Fruit fly (Drosophila melanogaster) whole organism, embryonic: Measurements from ENCODE around the gene Vm26Ac.

ENCODE experiments used
- Atf3 ChIP-seq: fragments of 200-800 bp; sonication (Bioruptor generic); optimal IDR thresholded peaks from 3 replicates; lab custom pipeline; 2016; ENCODE audit warnings: missing biosample characterization, missing genetic modification characterization
- CG10979 ChIP-seq: fragments of 200-800 bp; sonication (Bioruptor generic); optimal IDR thresholded peaks from 2 replicates; lab custom pipeline; 2018; ENCODE audit warnings: missing biosample characterization, mild to moderate bottlenecking, missing genetic modification characterization, moderate library complexity
- CG13424 ChIP-seq: fragments of 200-800 bp; sonication (Bioruptor generic); optimal IDR thresholded peaks from 2 replicates; lab custom pipeline; 2019; ENCODE audit warnings: missing biosample characterization, mild to moderate bottlenecking, missing genetic modification characterization, moderate library complexity
- CG15011 ChIP-seq: fragments of 200-800 bp; sonication (Bioruptor generic); optimal IDR thresholded peaks from 3 replicates; lab custom pipeline; 2018; ENCODE audit warnings: missing biosample characterization, mild to moderate bottlenecking, missing genetic modification characterization
- CG15479 ChIP-seq: fragments of 200-800 bp; sonication (Bioruptor generic); optimal IDR thresholded peaks from 3 replicates; lab custom pipeline; 2019; ENCODE audit warnings: missing biosample characterization, mild to moderate bottlenecking, missing genetic modification characterization, moderate library complexity
- CG15514 ChIP-seq: fragments of 200-800 bp; sonication (Bioruptor generic); optimal IDR thresholded peaks from 3 replicates; lab custom pipeline; 2017; ENCODE audit warnings: missing biosample characterization, missing genetic modification characterization, mild to moderate bottlenecking, moderate library complexity, missing genetic modification reagents
- CG15696 ChIP-seq: fragments of 200-800 bp; sonication (Bioruptor generic); optimal IDR thresholded peaks from 2 replicates; lab custom pipeline; 2019; ENCODE audit warnings: missing biosample characterization, mild to moderate bottlenecking, missing genetic modification characterization, moderate library complexity
- CG1602 ChIP-seq: fragments of 200-800 bp; sonication (Bioruptor generic); optimal IDR thresholded peaks from 3 replicates; lab custom pipeline; 2016; ENCODE audit warnings: missing biosample characterization, missing genetic modification characterization
- CG16863 ChIP-seq: fragments of 200-800 bp; sonication (Bioruptor generic); optimal IDR thresholded peaks from 3 replicates; lab custom pipeline; 2016; ENCODE audit warnings: missing biosample characterization, missing genetic modification characterization
- CG17328 ChIP-seq: fragments of 200-800 bp; sonication (Bioruptor generic); IDR thresholded peaks from 2 replicates; pipeline ENCODE4 v1.3.6; 2022; ENCODE audit warnings: missing biosample characterization, missing genetic modification characterization
- CG30431 ChIP-seq: fragments of 200-800 bp; sonication (Bioruptor generic); optimal IDR thresholded peaks from 2 replicates; lab custom pipeline; 2017; ENCODE audit warnings: missing biosample characterization, missing genetic modification characterization
- CG3163 ChIP-seq: fragments of 200-800 bp; sonication (Bioruptor generic); optimal IDR thresholded peaks from 3 replicates; lab custom pipeline; 2016; ENCODE audit warnings: missing biosample characterization, missing genetic modification characterization
- CG32767 ChIP-seq: fragments of 200-800 bp; sonication (Bioruptor generic); IDR thresholded peaks from 2 replicates; pipeline ENCODE4 v1.3.6; 2022; ENCODE audit warnings: missing biosample characterization, missing genetic modification characterization
- CG6683 ChIP-seq: fragments of 200-800 bp; sonication (Bioruptor generic); optimal IDR thresholded peaks from 2 replicates; lab custom pipeline; 2017; ENCODE audit warnings: missing biosample characterization, mild to moderate bottlenecking, missing genetic modification characterization, missing genetic modification reagents
- CG6689 ChIP-seq: fragments of 200-800 bp; sonication (Bioruptor generic); IDR thresholded peaks from 2 replicates; pipeline ENCODE4 v1.3.6; 2022; ENCODE audit warnings: missing biosample characterization, missing genetic modification characterization
- CG7271 ChIP-seq: fragments of 200-800 bp; sonication (Bioruptor generic); optimal IDR thresholded peaks from 2 replicates; lab custom pipeline; 2018; ENCODE audit warnings: missing biosample characterization, mild to moderate bottlenecking, missing genetic modification characterization, moderate library complexity
- CG8944 ChIP-seq: fragments of 200-800 bp; sonication (Bioruptor generic); optimal IDR thresholded peaks from 3 replicates; lab custom pipeline; 2016; ENCODE audit warnings: missing biosample characterization, missing genetic modification characterization
- CHES-1-like ChIP-seq: fragments of 200-800 bp; sonication (Bioruptor generic); optimal IDR thresholded peaks from 2 replicates; lab custom pipeline; 2016; ENCODE audit warnings: missing biosample characterization, missing genetic modification characterization
- CTCF ChIP-seq: fragments of 200-800 bp; sonication (Bioruptor generic); optimal IDR thresholded peaks from 2 replicates; lab custom pipeline; 2017; ENCODE audit warnings: missing biosample characterization, mild to moderate bottlenecking, missing genetic modification characterization, moderate library complexity
- CrebB ChIP-seq: fragments of 200-800 bp; sonication (Bioruptor generic); optimal IDR thresholded peaks from 3 replicates; lab custom pipeline; 2018; ENCODE audit warnings: missing biosample characterization, mild to moderate bottlenecking, missing genetic modification characterization
- Drgx ChIP-seq: fragments of 200-800 bp; sonication (Bioruptor generic); IDR thresholded peaks from 2 replicates; pipeline ENCODE4 v1.3.6; 2022; ENCODE audit warnings: missing biosample characterization, missing genetic modification characterization
- Max ChIP-seq: fragments of 200-800 bp; sonication (Bioruptor generic); optimal IDR thresholded peaks from 2 replicates; lab custom pipeline; 2016; ENCODE audit warnings: missing biosample characterization, mild to moderate bottlenecking, missing genetic modification characterization
- Mrtf ChIP-seq: fragments of 200-800 bp; sonication (Bioruptor generic); IDR thresholded peaks from 3 replicates; pipeline ENCODE4 v1.3.6; 2022; ENCODE audit warnings: missing biosample characterization, missing genetic modification characterization
- Opbp ChIP-seq: fragments of 200-800 bp; sonication (Bioruptor generic); IDR thresholded peaks from 3 replicates; pipeline ENCODE4 v1.3.6; 2022; ENCODE audit warnings: missing biosample characterization, missing genetic modification characterization; ENCODE audit not compliant: partially characterized antibody
- PHDP ChIP-seq: fragments of 200-800 bp; sonication (Bioruptor generic); optimal IDR thresholded peaks from 3 replicates; lab custom pipeline; 2018; ENCODE audit warnings: missing biosample characterization, mild to moderate bottlenecking, missing genetic modification characterization, moderate library complexity
- Trl ChIP-seq, 3 experiments: fragments of >200 bp in 2 of 3; fragments of 200-800 bp in 1 of 3; sonication (Bioruptor generic) in 1 of 3; optimal IDR thresholded peaks; 2 replicates in 1 of 3; 3 replicates in 2 of 3; lab custom pipeline; 2016 to 2017; ENCODE audit warnings: missing biosample characterization in 1 of 3, missing genetic modification characterization in 1 of 3
- bab2 ChIP-seq: fragments of 200-800 bp; sonication (Bioruptor generic); optimal IDR thresholded peaks from 2 replicates; lab custom pipeline; 2016; ENCODE audit warnings: missing biosample characterization, missing genetic modification characterization
- bigmax ChIP-seq: fragments of 200-800 bp; sonication (Bioruptor generic); optimal IDR thresholded peaks from 2 replicates; lab custom pipeline; 2018; ENCODE audit warnings: missing biosample characterization, mild to moderate bottlenecking, missing genetic modification characterization
- cad ChIP-seq: fragments of >200 bp; optimal IDR thresholded peaks from 2 replicates; lab custom pipeline; 2017; ENCODE audit warnings: missing biosample characterization, missing genetic modification characterization
- cas ChIP-seq: fragments of 200-800 bp; sonication (Bioruptor generic); IDR thresholded peaks from 2 replicates; pipeline ENCODE4 v1.3.6; 2022; ENCODE audit warnings: missing biosample characterization, missing genetic modification characterization
- chinmo ChIP-seq: fragments of 200-800 bp; sonication (Bioruptor generic); IDR thresholded peaks from 4 replicates; pipeline ENCODE4 v1.3.6; 2022; ENCODE audit warnings: missing biosample characterization, missing genetic modification characterization; ENCODE audit not compliant: partially characterized antibody
- corto ChIP-seq: fragments of 200-800 bp; sonication (Bioruptor generic); optimal IDR thresholded peaks from 2 replicates; lab custom pipeline; 2016; ENCODE audit warnings: missing biosample characterization, mild to moderate bottlenecking, missing genetic modification characterization, moderate library complexity
- crp ChIP-seq, 2 experiments: fragments of 200-800 bp; sonication (Bioruptor generic); optimal IDR thresholded peaks; 2 replicates in 1 of 2; 3 replicates in 1 of 2; lab custom pipeline; 2017; ENCODE audit warnings: missing biosample characterization in 2 of 2, missing genetic modification characterization in 2 of 2, mild to moderate bottlenecking in 1 of 2, moderate library complexity in 1 of 2
- dati ChIP-seq: fragments of 200-800 bp; sonication (Bioruptor generic); IDR thresholded peaks from 2 replicates; pipeline ENCODE4 v1.3.6; 2022; ENCODE audit warnings: missing biosample characterization, missing genetic modification characterization
- ems ChIP-seq: fragments of 200-800 bp; sonication (Bioruptor generic); optimal IDR thresholded peaks from 3 replicates; lab custom pipeline; 2016; ENCODE audit warnings: missing biosample characterization, missing genetic modification characterization
- nom ChIP-seq: fragments of 200-800 bp; sonication (Bioruptor generic); optimal IDR thresholded peaks from 2 replicates; lab custom pipeline; 2017; ENCODE audit warnings: missing biosample characterization, missing genetic modification characterization, mild to moderate bottlenecking, moderate library complexity, missing genetic modification reagents
- pb ChIP-seq: fragments of 200-800 bp; sonication (Bioruptor generic); optimal IDR thresholded peaks from 3 replicates; lab custom pipeline; 2016; ENCODE audit warnings: missing biosample characterization, missing genetic modification characterization
- pros ChIP-seq: fragments of 200-800 bp; sonication (Bioruptor generic); optimal IDR thresholded peaks from 3 replicates; lab custom pipeline; 2019; ENCODE audit warnings: missing biosample characterization, mild to moderate bottlenecking, missing genetic modification characterization, moderate library complexity
- repo ChIP-seq: fragments of 200-800 bp; sonication (Bioruptor generic); optimal IDR thresholded peaks from 2 replicates; lab custom pipeline; 2016; ENCODE audit warnings: missing biosample characterization, missing genetic modification characterization
- sd ChIP-seq: fragments of 200-800 bp; sonication (Bioruptor generic); optimal IDR thresholded peaks from 3 replicates; lab custom pipeline; 2018; ENCODE audit warnings: missing biosample characterization, mild to moderate bottlenecking, missing genetic modification characterization, moderate library complexity
- sens-2 ChIP-seq: fragments of 200-800 bp; sonication (Bioruptor generic); IDR thresholded peaks from 2 replicates; pipeline ENCODE4 v1.3.6; 2022; ENCODE audit warnings: missing biosample characterization, missing genetic modification characterization
- stc ChIP-seq: fragments of 200-800 bp; sonication (Bioruptor generic); IDR thresholded peaks from 2 replicates; pipeline ENCODE4 v1.3.6; 2022; ENCODE audit warnings: missing biosample characterization, missing genetic modification characterization

The Vm26Ac gene

DNA sequence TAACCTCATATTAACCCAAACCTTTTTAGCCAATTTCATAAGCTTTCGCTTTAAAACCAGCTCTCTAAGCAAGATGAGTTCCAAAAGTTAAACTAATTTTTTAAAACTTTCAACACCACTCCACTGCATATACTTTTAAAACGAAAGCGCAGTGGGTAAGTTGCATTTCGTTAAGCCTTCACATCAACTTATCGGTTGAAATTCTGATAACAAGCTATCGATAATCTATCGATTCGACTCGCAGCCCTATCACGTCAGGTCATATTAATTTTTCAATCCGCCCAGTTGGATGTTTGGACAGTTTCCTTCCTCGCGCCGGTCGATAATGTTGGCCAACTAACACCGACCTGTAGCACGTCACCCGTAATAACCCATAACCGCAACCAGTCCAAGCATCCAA lies 27.7 kb upstream of the Vm26Ac start, which contains the start of gene ifc (continued):
- TF ChIP-seq crp (GFP tag; optimal IDR thresholded peaks at IDR 0.05; lab: Kevin White, UChicago) (peak in 1 of 2 experiments; percentile 55), Opbp (no peak), corto (GFP tag; lab: Kevin White, UChicago) (no peak), Max (GFP tag; lab: Kevin White, UChicago) (peak; percentile 50), CG10979 (tag; lab: Kevin White, UChicago) (peak; percentile 36), CG13424 (peak; percentile 60), PHDP (tag; lab: Kevin White, UChicago) (peak; percentile 44), sens-2 (GFP tag; lab: Robert Waterston, UW) (no peak), CG6683 (GFP tag; lab: Kevin White, UChicago) (no peak), CG17328 (GFP tag; lab: Robert Waterston, UW) (no peak), chinmo (GFP tag; lab: Robert Waterston, UW) (no peak), CG16863 (GFP tag; lab: Kevin White, UChicago) (peak; percentile 25), CG15514 (peak; percentile 85), bigmax (GFP tag; lab: Kevin White, UChicago) (peak; percentile 40), cas (GFP tag; lab: Robert Waterston, UW) (no peak), repo (peak; percentile 14), CHES-1-like (GFP tag; lab: Kevin White, UChicago) (peak; percentile 76), Atf3 (GFP tag; lab: Kevin White, UChicago) (peak; percentile 5), CG6689 (GFP tag; lab: Robert Waterston, UW) (no peak), ems (peak; percentile 38)

DNA sequence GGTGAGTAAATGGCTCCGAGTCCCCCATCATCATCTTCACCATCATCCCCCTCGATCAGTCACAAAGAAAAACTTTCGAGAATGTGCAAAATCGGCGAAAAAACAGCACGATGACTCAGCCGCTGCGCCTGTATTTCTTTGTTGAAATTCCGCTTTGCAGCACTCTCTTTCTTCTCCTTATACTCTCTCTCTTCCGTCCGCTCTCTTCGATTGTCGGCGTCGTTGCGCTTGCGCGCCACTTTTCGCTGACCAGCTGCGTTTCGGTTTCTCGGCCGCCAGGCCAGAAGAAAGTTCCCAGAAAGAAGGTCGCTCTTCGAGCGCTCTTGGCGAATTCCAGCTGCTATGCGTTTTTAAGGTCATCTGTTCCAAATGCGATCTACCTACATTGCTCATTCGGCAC lies 24.8 kb upstream of the Vm26Ac start:
- TF ChIP-seq CG32767 (GFP tag; lab: Robert Waterston, UW) (no peak), bab2 (GFP tag; lab: Kevin White, UChicago) (no peak), stc (GFP tag; lab: Robert Waterston, UW) (no peak), CG30431 (no peak), CG7271 (tag; lab: Kevin White, UChicago) (no peak), CG15011 (GFP tag; lab: Kevin White, UChicago) (no peak), Mrtf (GFP tag; lab: Robert Waterston, UW) (no peak), CG8944 (no peak), cad (peak; percentile 11), Trl (optimal IDR thresholded peaks at IDR 0.05; lab: Kevin White, UChicago) (peak; percentile 20 to 73), Trl (GFP tag; optimal IDR thresholded peaks at IDR 0.05; lab: Kevin White, UChicago) (no peak), sd (tag; lab: Kevin White, UChicago) (peak; percentile 8), Drgx (GFP tag; lab: Robert Waterston, UW) (no peak), CG15696 (no peak), CrebB (tag; lab: Kevin White, UChicago) (no peak), CG3163 (GFP tag; lab: Kevin White, UChicago) (peak; percentile 50), dati (GFP tag; lab: Robert Waterston, UW) (no peak), pros (GFP tag; lab: Kevin White, UChicago) (peak; percentile 58), pb (GFP tag; lab: Kevin White, UChicago) (no peak), CG6683 (GFP tag; lab: Kevin White, UChicago) (no peak), CG1602 (GFP tag; lab: Kevin White, UChicago) (no peak), CG15479 (GFP tag; lab: Kevin White, UChicago) (peak; percentile 67), repo (no peak), CTCF (no peak), nom (GFP tag; lab: Kevin White, UChicago) (peak; percentile 38)
